Fruit fly (Drosophila melanogaster) whole organism, embryonic: ENCODE measurements around the gene lectin-37Da.

Source experiments
- Adf1 ChIP-seq: fragments of 200-800 bp; sonication (Bioruptor generic); IDR thresholded peaks from 2 replicates; pipeline ENCODE4 v1.3.6; 2022; ENCODE audit warnings: missing biosample characterization, missing genetic modification characterization
- Aef1 ChIP-seq: fragments of 200-800 bp; sonication (Bioruptor generic); IDR thresholded peaks from 3 replicates; pipeline ENCODE4 v1.3.6; 2022; ENCODE audit warnings: missing biosample characterization, missing genetic modification characterization
- B-H2 ChIP-seq: fragments of 200-800 bp; sonication (Bioruptor generic); optimal IDR thresholded peaks from 2 replicates; lab custom pipeline; 2018; ENCODE audit warnings: missing biosample characterization, mild to moderate bottlenecking, missing genetic modification characterization
- Bdp1 ChIP-seq: fragments of 200-800 bp; sonication (Bioruptor generic); optimal IDR thresholded peaks from 3 replicates; lab custom pipeline; 2016; ENCODE audit warnings: missing biosample characterization, missing genetic modification characterization
- CG10147 ChIP-seq: fragments of 200-800 bp; sonication (Bioruptor generic); optimal IDR thresholded peaks from 2 replicates; lab custom pipeline; 2019; ENCODE audit warnings: missing biosample characterization, mild to moderate bottlenecking, missing genetic modification characterization, moderate library complexity
- CG10654 ChIP-seq: fragments of 200-800 bp; sonication (Bioruptor generic); optimal IDR thresholded peaks from 2 replicates; lab custom pipeline; 2016; ENCODE audit warnings: missing biosample characterization, missing genetic modification characterization
- CG11093 ChIP-seq: fragments of 200-800 bp; sonication (Bioruptor generic); IDR thresholded peaks from 3 replicates; pipeline ENCODE4 v1.3.6; 2022; ENCODE audit warnings: missing biosample characterization, missing genetic modification characterization
- CG11723 ChIP-seq: fragments of 200-800 bp; sonication (Bioruptor generic); optimal IDR thresholded peaks from 2 replicates; lab custom pipeline; 2017; ENCODE audit warnings: missing biosample characterization, mild to moderate bottlenecking, missing genetic modification characterization
- CG12391 ChIP-seq: fragments of 200-800 bp; sonication (Bioruptor generic); optimal IDR thresholded peaks from 3 replicates; lab custom pipeline; 2018; ENCODE audit warnings: missing biosample characterization, mild to moderate bottlenecking, missing genetic modification characterization, moderate library complexity
- CG14014 ChIP-seq: fragments of 200-800 bp; sonication (Bioruptor generic); IDR thresholded peaks from 2 replicates; pipeline ENCODE4 v1.3.6; 2022; ENCODE audit warnings: missing biosample characterization, missing genetic modification characterization
- CG14667 ChIP-seq: fragments of 200-800 bp; sonication (Bioruptor generic); IDR thresholded peaks from 2 replicates; pipeline ENCODE4 v1.3.6; 2022; ENCODE audit warnings: missing biosample characterization, missing genetic modification characterization
- CG2116 ChIP-seq: fragments of 200-800 bp; sonication (Bioruptor generic); optimal IDR thresholded peaks from 3 replicates; lab custom pipeline; 2018; ENCODE audit warnings: missing biosample characterization, mild to moderate bottlenecking, missing genetic modification characterization
- CG42726 ChIP-seq: fragments of 200-800 bp; sonication (Bioruptor generic); IDR thresholded peaks from 2 replicates; pipeline ENCODE4 v1.3.6; 2022; ENCODE audit warnings: missing biosample characterization, missing genetic modification characterization; ENCODE audit not compliant: partially characterized antibody
- CG4360 ChIP-seq: fragments of 200-800 bp; sonication (Bioruptor generic); IDR thresholded peaks from 2 replicates; pipeline ENCODE4 v1.3.6; 2022; ENCODE audit warnings: missing biosample characterization, missing genetic modification characterization
- CG4730 ChIP-seq: fragments of 200-800 bp; sonication (Bioruptor generic); IDR thresholded peaks from 2 replicates; pipeline ENCODE4 v1.3.6; 2022; ENCODE audit warnings: missing biosample characterization, missing genetic modification characterization
- CG4820 ChIP-seq: fragments of 200-800 bp; sonication (Bioruptor generic); optimal IDR thresholded peaks from 3 replicates; lab custom pipeline; 2016; ENCODE audit warnings: missing biosample characterization, missing genetic modification characterization
- CG6689 ChIP-seq: fragments of 200-800 bp; sonication (Bioruptor generic); IDR thresholded peaks from 2 replicates; pipeline ENCODE4 v1.3.6; 2022; ENCODE audit warnings: missing biosample characterization, missing genetic modification characterization
- CG9797 ChIP-seq: fragments of 200-800 bp; sonication (Bioruptor generic); optimal IDR thresholded peaks from 3 replicates; lab custom pipeline; 2018; ENCODE audit warnings: missing biosample characterization, mild to moderate bottlenecking, missing genetic modification characterization
- Deaf1 ChIP-seq: fragments of 200-800 bp; optimal IDR thresholded peaks from 3 replicates; lab custom pipeline; 2019; ENCODE audit warnings: missing biosample characterization, mild to moderate bottlenecking, missing genetic modification characterization, moderate library complexity
- Doc3 ChIP-seq: fragments of 200-800 bp; sonication (Bioruptor generic); IDR thresholded peaks from 3 replicates; pipeline ENCODE4 v1.3.6; 2022; ENCODE audit warnings: missing biosample characterization, missing genetic modification characterization; ENCODE audit not compliant: partially characterized antibody
- ERR ChIP-seq: fragments of 200-800 bp; sonication (Bioruptor generic); optimal IDR thresholded peaks from 2 replicates; lab custom pipeline; 2016; ENCODE audit warnings: missing biosample characterization, missing genetic modification characterization
- Ets65A ChIP-seq: fragments of 200-800 bp; sonication (Bioruptor generic); peaks from one replicate; lab custom pipeline; 2016; ENCODE audit warnings: missing biosample characterization, missing genetic modification characterization
- GATAe ChIP-seq: fragments of 200-800 bp; sonication (Bioruptor generic); conservative IDR thresholded peaks from 2 replicates; pipeline ENCODE4 v1.3.6; 2022; ENCODE audit warnings: missing biosample characterization, missing genetic modification characterization
- NK7.1 ChIP-seq: fragments of 200-800 bp; sonication (Bioruptor generic); optimal IDR thresholded peaks from 3 replicates; lab custom pipeline; 2016; ENCODE audit warnings: missing biosample characterization, missing genetic modification characterization
- Nf-YC ChIP-seq: fragments of 200-800 bp; optimal IDR thresholded peaks from 3 replicates; lab custom pipeline; 2019; ENCODE audit warnings: missing biosample characterization, mild to moderate bottlenecking, missing genetic modification characterization, moderate library complexity
- Rfx ChIP-seq: fragments of 200-800 bp; sonication (Bioruptor generic); IDR thresholded peaks from 2 replicates; pipeline ENCODE4 v1.3.6; 2022; ENCODE audit warnings: missing biosample characterization, missing genetic modification characterization
- Sin3A ChIP-seq: fragments of >200 bp; optimal IDR thresholded peaks from 2 replicates; lab custom pipeline; 2018
- Sox100B ChIP-seq: fragments of 200-800 bp; sonication (Bioruptor generic); optimal IDR thresholded peaks from 3 replicates; lab custom pipeline; 2018; ENCODE audit warnings: missing biosample characterization, mild to moderate bottlenecking, missing genetic modification characterization
- Trl ChIP-seq, 3 experiments: fragments of >200 bp in 2 of 3; fragments of 200-800 bp in 1 of 3; sonication (Bioruptor generic) in 1 of 3; optimal IDR thresholded peaks; 2 replicates in 1 of 3; 3 replicates in 2 of 3; lab custom pipeline; 2016 to 2017; ENCODE audit warnings: missing biosample characterization in 1 of 3, missing genetic modification characterization in 1 of 3
- abd-A ChIP-seq: fragments of 200-800 bp; sonication (Bioruptor generic); optimal IDR thresholded peaks from 3 replicates; lab custom pipeline; 2019; ENCODE audit warnings: missing biosample characterization, mild to moderate bottlenecking, missing genetic modification characterization, moderate library complexity
- ara ChIP-seq: fragments of 200-800 bp; sonication (Bioruptor generic); IDR thresholded peaks from 2 replicates; pipeline ENCODE4 v1.3.6; 2022; ENCODE audit warnings: missing biosample characterization, missing genetic modification characterization
- ase ChIP-seq: fragments of 200-800 bp; sonication (Bioruptor generic); IDR thresholded peaks from 3 replicates; pipeline ENCODE4 v1.3.6; 2022; ENCODE audit warnings: missing biosample characterization, missing genetic modification characterization
- crol ChIP-seq: fragments of 200-800 bp; sonication (Bioruptor generic); IDR thresholded peaks from 2 replicates; pipeline ENCODE4 v1.3.6; 2022; ENCODE audit warnings: missing biosample characterization, missing genetic modification characterization
- crp ChIP-seq, 2 experiments: fragments of 200-800 bp; sonication (Bioruptor generic); optimal IDR thresholded peaks; 2 replicates in 1 of 2; 3 replicates in 1 of 2; lab custom pipeline; 2017; ENCODE audit warnings: missing biosample characterization in 2 of 2, missing genetic modification characterization in 2 of 2, mild to moderate bottlenecking in 1 of 2, moderate library complexity in 1 of 2
- dati ChIP-seq: fragments of 200-800 bp; sonication (Bioruptor generic); IDR thresholded peaks from 2 replicates; pipeline ENCODE4 v1.3.6; 2022; ENCODE audit warnings: missing biosample characterization, missing genetic modification characterization
- ewg ChIP-seq: fragments of 200-800 bp; sonication (Bioruptor generic); optimal IDR thresholded peaks from 3 replicates; lab custom pipeline; 2017; ENCODE audit warnings: mild to moderate bottlenecking, missing biosample characterization, missing genetic modification reagents, missing genetic modification characterization
- exex ChIP-seq: fragments of 200-800 bp; sonication (Bioruptor generic); optimal IDR thresholded peaks from 4 replicates; lab custom pipeline; 2018; ENCODE audit warnings: missing biosample characterization, mild to moderate bottlenecking, missing genetic modification characterization, moderate library complexity
- ftz-f1 ChIP-seq: fragments of 200-800 bp; sonication (Bioruptor generic); optimal IDR thresholded peaks from 2 replicates; lab custom pipeline; 2016; ENCODE audit warnings: missing biosample characterization, missing genetic modification characterization
- gce ChIP-seq: fragments of 200-800 bp; sonication (Bioruptor generic); IDR thresholded peaks from 3 replicates; pipeline ENCODE4 v1.3.6; 2022; ENCODE audit warnings: missing biosample characterization, missing genetic modification characterization
- gro ChIP-seq: fragments of 200-800 bp; sonication (Bioruptor generic); optimal IDR thresholded peaks from 2 replicates; lab custom pipeline; 2016; ENCODE audit warnings: missing biosample characterization, missing genetic modification characterization
- hbn ChIP-seq: fragments of 200-800 bp; sonication (Bioruptor generic); IDR thresholded peaks from 2 replicates; pipeline ENCODE4 v1.3.6; 2022; ENCODE audit warnings: missing biosample characterization, missing genetic modification characterization; ENCODE audit not compliant: partially characterized antibody
- inv ChIP-seq: fragments of 200-800 bp; sonication (Bioruptor generic); IDR thresholded peaks from 2 replicates; pipeline ENCODE4 v1.3.6; 2022; ENCODE audit warnings: missing biosample characterization, missing genetic modification characterization; ENCODE audit not compliant: partially characterized antibody
- klu ChIP-seq: fragments of 200-800 bp; sonication (Bioruptor generic); IDR thresholded peaks from 2 replicates; pipeline ENCODE4 v1.3.6; 2022; ENCODE audit warnings: missing biosample characterization, missing genetic modification characterization
- mam ChIP-seq: fragments of 200-800 bp; sonication (Bioruptor generic); optimal IDR thresholded peaks from 3 replicates; lab custom pipeline; 2016; ENCODE audit warnings: missing biosample characterization, missing genetic modification characterization
- nerfin-2 ChIP-seq: fragments of 200-800 bp; sonication (Bioruptor generic); IDR thresholded peaks from 2 replicates; pipeline ENCODE4 v1.3.6; 2022; ENCODE audit warnings: missing biosample characterization, missing genetic modification characterization; ENCODE audit not compliant: partially characterized antibody
- otp ChIP-seq: fragments of 200-800 bp; sonication (Bioruptor generic); IDR thresholded peaks from 3 replicates; pipeline ENCODE4, ENCODE4 v1.3.6; 2022; ENCODE audit warnings: missing biosample characterization, missing genetic modification characterization
- prd ChIP-seq, 3 experiments: fragments of >200 bp in 2 of 3; fragments of 200-800 bp in 1 of 3; sonication (Bioruptor generic) in 1 of 3; optimal IDR thresholded peaks in 2 of 3; IDR thresholded peaks in 1 of 3; 2 replicates in 2 of 3; 3 replicates in 1 of 3; pipeline versions ENCODE4 v1.3.6 to Lab custom; 2017 to 2022; ENCODE audit warnings: missing biosample characterization in 1 of 3, missing genetic modification characterization in 1 of 3
- row ChIP-seq: fragments of 200-800 bp; sonication (Bioruptor generic); IDR thresholded peaks from 3 replicates; pipeline ENCODE4 v1.3.6; 2022; ENCODE audit warnings: missing biosample characterization, missing genetic modification characterization
- sisA ChIP-seq: fragments of 200-800 bp; sonication (Bioruptor generic); IDR thresholded peaks from 2 replicates; pipeline ENCODE4 v1.3.6; 2022; ENCODE audit warnings: missing biosample characterization, missing genetic modification characterization
- slou ChIP-seq: fragments of 200-800 bp; sonication (Bioruptor generic); optimal IDR thresholded peaks from 3 replicates; lab custom pipeline; 2016; ENCODE audit warnings: missing biosample characterization, missing genetic modification characterization
- zfh2 ChIP-seq: fragments of 200-800 bp; sonication (Bioruptor generic); optimal IDR thresholded peaks from 2 replicates; lab custom pipeline; 2016; ENCODE audit warnings: missing biosample characterization, missing genetic modification characterization

lectin-37Da gene

DNA sequence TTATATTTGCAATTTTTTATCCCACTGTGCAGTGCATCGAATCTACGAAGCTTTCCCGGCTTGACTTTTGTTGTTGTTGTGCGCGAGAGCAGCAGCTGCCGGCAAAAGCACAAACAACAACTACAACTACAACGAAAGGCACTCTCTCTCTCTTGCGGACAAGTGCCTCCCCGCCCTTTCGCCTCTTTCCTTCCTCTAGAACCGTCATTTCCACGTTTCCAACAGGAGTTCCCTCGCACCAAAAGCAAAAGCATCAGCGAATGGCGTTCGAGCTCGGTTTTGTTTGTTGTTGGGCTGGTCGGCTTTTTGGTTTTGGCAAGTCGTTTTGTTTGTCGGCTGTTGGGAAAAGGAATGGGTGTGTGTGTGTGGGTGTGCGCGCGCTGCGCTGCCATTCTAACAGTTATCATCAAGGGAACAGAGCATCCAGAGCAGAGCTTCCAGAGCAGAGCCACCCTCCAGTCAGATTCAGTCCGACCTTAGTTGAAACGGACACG is 45.8 kb downstream of the lectin-37Da start, which contains the start of gene tj:
Gene tj, plus strand, starts transcription at position 444 of the 494 bp plus-strand sequence.
- TF ChIP-seq NK7.1 (no peak), CG9797 (GFP tag; lab: Kevin White, UChicago) (no peak), Trl (optimal IDR thresholded peaks at IDR 0.05; lab: Kevin White, UChicago) (peak; percentile 9 to 46), Trl (GFP tag; optimal IDR thresholded peaks at IDR 0.05; lab: Kevin White, UChicago) (no peak), Bdp1 (GFP tag; lab: Kevin White, UChicago) (no peak), ewg (peak; percentile 20), ftz-f1 (GFP tag; lab: Kevin White, UChicago) (no peak), CG10147 (GFP tag; lab: Kevin White, UChicago) (no peak), gce (GFP tag; lab: Robert Waterston, UW) (no peak), CG14667 (GFP tag; lab: Robert Waterston, UW) (no peak), crol (GFP tag; lab: Robert Waterston, UW) (peak; percentile 59), CG6689 (no peak), otp (no peak), B-H2 (GFP tag; lab: Kevin White, UChicago) (no peak), Adf1 (GFP tag; lab: Robert Waterston, UW) (peak; percentile 29; the same call in 1 of the 2 replicates), Aef1 (GFP tag; lab: Robert Waterston, UW) (peak; percentile 43), Ets65A (GFP tag; lab: Kevin White, UChicago) (peak; percentile 66), zfh2 (no peak), CG4730 (GFP tag; lab: Robert Waterston, UW) (no peak), CG10654 (GFP tag; lab: Kevin White, UChicago) (no peak), CG11093 (no peak), CG2116 (no peak), nerfin-2 (GFP tag; lab: Robert Waterston, UW) (no peak), hbn (no peak), CG12391 (tag; lab: Kevin White, UChicago) (no peak), CG14014 (GFP tag; lab: Robert Waterston, UW) (no peak), prd (optimal IDR thresholded peaks at IDR 0.05; lab: Kevin White, UChicago) (no peak), prd (GFP tag; IDR thresholded peaks at IDR 0.05; lab: Robert Waterston, UW) (0 out of 3 replicates have a peak, but pooled peaks have one; percentile 0), Doc3 (no peak), dati (no peak), crp (GFP tag; optimal IDR thresholded peaks at IDR 0.05; lab: Kevin White, UChicago) (no peak), CG42726 (GFP tag; lab: Robert Waterston, UW) (0 out of 2 replicates have a peak, but pooled peaks have one; percentile 19), CG11723 (GFP tag; lab: Kevin White, UChicago) (no peak), gro (no peak), mam (GFP tag; lab: Kevin White, UChicago) (no peak), Rfx (GFP tag; lab: Robert Waterston, UW) (0 out of 2 replicates have a peak, but pooled peaks have one; percentile 11), ara (GFP tag; lab: Robert Waterston, UW) (no peak), slou (no peak), Sin3A (no peak), CG4820 (GFP tag; lab: Kevin White, UChicago) (no peak), Deaf1 (tag; lab: Kevin White, UChicago) (peak; percentile 93), exex (no peak), GATAe (GFP tag; lab: Robert Waterston, UW) (no peak), inv (GFP tag; lab: Robert Waterston, UW) (no peak), CG4360 (GFP tag; lab: Robert Waterston, UW) (peak; percentile 71), abd-A (tag; lab: Kevin White, UChicago) (peak; percentile 42), ERR (GFP tag; lab: Kevin White, UChicago) (no peak), row (peak; percentile 4; the same call in 1 of the 3 replicates), Nf-YC (tag; lab: Kevin White, UChicago) (peak; percentile 96), sisA (GFP tag; lab: Robert Waterston, UW) (no peak), ase (GFP tag; lab: Robert Waterston, UW) (no peak), Sox100B (GFP tag; lab: Kevin White, UChicago) (no peak), klu (GFP tag; lab: Robert Waterston, UW) (no peak)
